Fruit fly (Drosophila melanogaster) whole organism, pupa: ENCODE data around the gene CG12535.

Source experiments
- CG10348 ChIP-seq: fragments of 200-800 bp; sonication (Bioruptor generic); IDR thresholded peaks from 2 replicates; pipeline ENCODE4 v1.3.6; 2022; ENCODE audit warnings: missing biosample characterization, missing genetic modification characterization
- CG12605 ChIP-seq: fragments of 200-800 bp; sonication (Bioruptor generic); IDR thresholded peaks from 2 replicates; pipeline ENCODE4 v1.3.6; 2022; ENCODE audit warnings: missing biosample characterization, missing genetic modification characterization
- CG15710 ChIP-seq: fragments of 200-800 bp; sonication (Bioruptor generic); optimal IDR thresholded peaks from 2 replicates; lab custom pipeline; 2018; ENCODE audit warnings: missing biosample characterization, mild to moderate bottlenecking, missing genetic modification characterization, moderate library complexity
- CG17806 ChIP-seq: fragments of 200-800 bp; sonication (Bioruptor generic); optimal IDR thresholded peaks from 2 replicates; lab custom pipeline; 2018; ENCODE audit warnings: missing biosample characterization, mild to moderate bottlenecking, missing genetic modification characterization, moderate library complexity
- CG32121 ChIP-seq: fragments of 200-800 bp; sonication (Bioruptor generic); IDR thresholded peaks from 2 replicates; pipeline ENCODE4 v1.3.6; 2022; ENCODE audit warnings: missing biosample characterization, missing genetic modification characterization
- CG34367 ChIP-seq: fragments of 200-800 bp; sonication (Bioruptor generic); optimal IDR thresholded peaks from 2 replicates; lab custom pipeline; 2018; ENCODE audit warnings: missing biosample characterization, mild to moderate bottlenecking, missing genetic modification characterization
- CG4496 ChIP-seq: fragments of 200-800 bp; sonication (Bioruptor generic); IDR thresholded peaks from 3 replicates; pipeline ENCODE4 v1.3.6; 2022; ENCODE audit warnings: missing biosample characterization, missing genetic modification characterization
- CG8301 ChIP-seq: fragments of 200-800 bp; sonication (Bioruptor generic); optimal IDR thresholded peaks from 2 replicates; lab custom pipeline; 2018; ENCODE audit warnings: missing biosample characterization, mild to moderate bottlenecking, missing genetic modification characterization
- CG9948 ChIP-seq: fragments of 200-800 bp; sonication (Bioruptor generic); optimal IDR thresholded peaks from 2 replicates; lab custom pipeline; 2018; ENCODE audit warnings: missing biosample characterization, mild to moderate bottlenecking, missing genetic modification characterization, moderate library complexity
- EcR ChIP-seq: fragments of 200-800 bp; sonication (Bioruptor generic); optimal IDR thresholded peaks from 3 replicates; lab custom pipeline; 2019; ENCODE audit warnings: missing biosample characterization, missing genetic modification characterization, mild to moderate bottlenecking, moderate library complexity, missing genetic modification reagents
- Ets98B ChIP-seq: fragments of 200-800 bp; sonication (Bioruptor generic); IDR thresholded peaks from 2 replicates; pipeline ENCODE4 v1.3.6; 2022; ENCODE audit warnings: missing biosample characterization, missing genetic modification characterization
- Pif1A ChIP-seq: fragments of 200-800 bp; sonication (Bioruptor generic); optimal IDR thresholded peaks from 3 replicates; lab custom pipeline; 2016; ENCODE audit warnings: missing biosample characterization, missing genetic modification characterization
- gl ChIP-seq: fragments of 200-800 bp; sonication (Bioruptor generic); optimal IDR thresholded peaks from 2 replicates; lab custom pipeline; 2018; ENCODE audit warnings: missing biosample characterization, mild to moderate bottlenecking, missing genetic modification characterization

DNA sequence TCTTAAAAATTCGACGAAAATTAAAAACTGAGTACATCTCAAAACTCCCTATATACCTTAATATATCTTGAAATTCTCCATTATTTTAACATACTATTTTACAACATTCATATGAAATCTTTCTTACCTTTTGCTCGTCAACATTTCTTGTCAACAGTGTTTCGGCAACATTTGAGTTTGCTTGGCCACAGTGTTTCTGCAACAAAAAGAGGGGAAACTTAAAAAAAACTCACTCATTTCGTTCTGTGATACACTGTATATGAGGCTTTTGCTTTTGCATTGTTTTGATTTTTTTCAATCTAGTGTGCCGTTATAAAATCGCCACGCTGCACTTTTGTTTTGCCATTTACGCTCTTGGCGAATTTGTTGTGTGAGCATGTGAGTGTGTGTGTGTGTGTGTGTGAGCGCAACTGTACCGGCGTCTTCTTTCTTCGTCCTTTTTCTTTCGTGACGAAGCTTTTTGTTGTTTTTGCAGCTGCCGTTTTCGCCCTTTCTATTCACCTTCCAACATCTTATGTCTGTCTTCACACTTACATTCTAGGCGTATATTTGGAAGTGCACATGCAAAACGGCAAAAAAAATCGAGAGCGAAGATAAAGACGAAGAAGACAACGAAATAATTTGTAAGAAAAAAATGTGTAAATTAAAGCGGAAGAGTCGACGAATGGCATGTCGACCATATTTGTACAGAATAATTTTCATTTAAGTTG is 79.3 kb downstream of the CG12535 start:
- TF ChIP-seq Ets98B (GFP tag; lab: Robert Waterston, UW), result no peak
- no peak for TF ChIP-seq EcR (GFP tag; lab: Kevin White, UChicago)
- no peak for TF ChIP-seq CG12605 (GFP tag; lab: Robert Waterston, UW)
- no peak for TF ChIP-seq Pif1A
- TF ChIP-seq gl, result no peak
- TF ChIP-seq CG34367 (tag; lab: Kevin White, UChicago), result no peak
- no peak for TF ChIP-seq CG4496 (GFP tag; lab: Robert Waterston, UW)
- TF ChIP-seq CG32121 (GFP tag; lab: Robert Waterston, UW), result no peak
- TF ChIP-seq CG9948, result no peak
- no peak for TF ChIP-seq CG15710 (tag; lab: Kevin White, UChicago)
- no peak for TF ChIP-seq CG8301
- no peak for TF ChIP-seq CG17806 (tag; lab: Kevin White, UChicago)
- TF ChIP-seq CG10348 (GFP tag; lab: Robert Waterston, UW), result no peak
